Worm (Caenorhabditis elegans) whole organism, early embryonic: Measurements from ENCODE around the gene cku-70.

Experiments
- B0310.2 ChIP-seq: sonication (generic microtip); optimal IDR thresholded peaks from 2 replicates; lab custom pipeline; 2016; ENCODE audit warnings: mild to moderate bottlenecking, missing genetic modification characterization, missing compliant biosample characterization
- F13C5.2 ChIP-seq: sonication (generic microtip); optimal IDR thresholded peaks from 2 replicates; lab custom pipeline; 2017; ENCODE audit warnings: mild to moderate bottlenecking, missing genetic modification characterization, inconsistent platforms, missing compliant biosample characterization
- aly-1 ChIP-seq: sonication (generic microtip); optimal IDR thresholded peaks from 2 replicates; lab custom pipeline; 2016; ENCODE audit warnings: missing genetic modification characterization, missing compliant biosample characterization
- ama-1 ChIP-seq: fragments of 150-350 bp; optimal IDR thresholded peaks from 2 replicates; lab custom pipeline; 2014
- ceh-13 ChIP-seq: fragments of 200-800 bp; sonication (Bioruptor generic); optimal IDR thresholded peaks from 2 replicates; lab custom pipeline; 2018; ENCODE audit warnings: mild to moderate bottlenecking, missing genetic modification characterization, missing compliant biosample characterization
- ceh-36 ChIP-seq: sonication (generic microtip); optimal IDR thresholded peaks from 2 replicates; lab custom pipeline; 2016; ENCODE audit warnings: missing genetic modification characterization, inconsistent platforms, missing compliant biosample characterization
- ets-7 ChIP-seq: sonication (generic microtip); optimal IDR thresholded peaks from 2 replicates; lab custom pipeline; 2016; ENCODE audit warnings: missing genotype, missing genetic modification characterization, missing compliant biosample characterization
- flt-1 ChIP-seq: fragments of 200-800 bp; sonication (Bioruptor generic); IDR thresholded peaks from 2 replicates; pipeline ENCODE4 v1.3.6; 2022; ENCODE audit warnings: missing genetic modification characterization, missing compliant biosample characterization
- hmbx-1 ChIP-seq: sonication (generic microtip); optimal IDR thresholded peaks from 2 replicates; lab custom pipeline; 2016; ENCODE audit warnings: mild to moderate bottlenecking, missing genetic modification characterization, missing compliant biosample characterization
- hmg-4 ChIP-seq: fragments of 200-800 bp; sonication (Bioruptor generic); optimal IDR thresholded peaks from 2 replicates; lab custom pipeline; 2018; ENCODE audit warnings: mild to moderate bottlenecking, missing genetic modification characterization, missing compliant biosample characterization
- hnd-1 ChIP-seq: sonication (generic microtip); optimal IDR thresholded peaks from 2 replicates; lab custom pipeline; 2016; ENCODE audit warnings: missing genetic modification characterization, missing compliant biosample characterization
- pes-1 ChIP-seq: fragments of 200-800 bp; sonication (Bioruptor generic); IDR thresholded peaks from 2 replicates; pipeline ENCODE4 v1.3.6; 2022; ENCODE audit warnings: missing genetic modification reagents, missing genetic modification characterization, missing compliant biosample characterization
- scrt-1 ChIP-seq: fragments of 200-800 bp; sonication (Bioruptor generic); IDR thresholded peaks from 2 replicates; pipeline ENCODE4 v1.3.6; 2022; ENCODE audit warnings: missing genetic modification characterization, missing compliant biosample characterization
- sea-1 ChIP-seq: fragments of 200-800 bp; sonication (Bioruptor generic); conservative IDR thresholded peaks from 2 replicates; pipeline ENCODE4 v1.3.6; 2022; ENCODE audit warnings: missing genetic modification characterization, missing compliant biosample characterization
- tbx-11 ChIP-seq: fragments of 200-800 bp; sonication (Bioruptor generic); IDR thresholded peaks from 2 replicates; pipeline ENCODE4 v1.3.6; 2022; ENCODE audit warnings: missing genetic modification characterization, missing compliant biosample characterization
- tbx-37 ChIP-seq: fragments of 200-800 bp; sonication (Bioruptor generic); conservative IDR thresholded peaks from 2 replicates; pipeline ENCODE4 v1.3.6; 2022; ENCODE audit warnings: missing genetic modification reagents, missing genetic modification characterization, missing compliant biosample characterization
- tra-4 ChIP-seq: sonication (generic microtip); optimal IDR thresholded peaks from 2 replicates; lab custom pipeline; 2017; ENCODE audit warnings: missing genetic modification characterization, missing compliant biosample characterization

Gene cku-70

DNA sequence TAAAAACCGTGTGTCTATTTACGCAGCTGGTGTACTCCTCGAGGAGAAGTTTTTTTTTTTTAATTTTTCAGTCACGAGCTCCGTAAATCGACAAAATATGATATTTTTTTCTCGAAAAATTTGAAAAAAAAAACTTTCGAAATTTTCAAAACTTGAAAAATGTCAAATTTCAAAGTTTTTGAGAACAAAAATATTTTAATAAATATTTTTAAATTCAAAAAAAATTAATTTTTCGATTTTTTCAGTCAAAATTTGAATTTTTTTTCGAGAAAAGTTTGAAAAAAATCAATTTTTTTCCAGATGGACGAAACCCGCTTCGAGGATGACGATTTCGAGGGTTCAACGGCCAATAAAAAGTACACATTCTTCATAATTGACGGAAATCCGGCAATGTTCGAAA, at the start of gene cku-70:
Gene cku-70, plus strand, starts transcription at position 301 of the 400 bp plus-strand sequence.
- TF ChIP-seq F13C5.2 (tag; lab: Kevin White, UChicago), result no peak
- no peak for TF ChIP-seq sea-1
- TF ChIP-seq tbx-37 (GFP tag; lab: Robert Waterston, UW), result no peak
- TF ChIP-seq tbx-11 (GFP tag; lab: Robert Waterston, UW), result no peak
- no peak for TF ChIP-seq hmbx-1
- TF ChIP-seq B0310.2 (tag; lab: Kevin White, UChicago), result no peak
- no peak for TF ChIP-seq ets-7
- no peak for TF ChIP-seq hmg-4 (GFP tag; lab: Kevin White, UChicago)
- TF ChIP-seq aly-1 (tag; lab: Kevin White, UChicago), result no peak
- no peak for TF ChIP-seq ama-1
- no peak for TF ChIP-seq hnd-1 (tag; lab: Kevin White, UChicago)
- no peak for TF ChIP-seq pes-1 (GFP tag; lab: Robert Waterston, UW)
- no peak for TF ChIP-seq ceh-13 (GFP tag; lab: Kevin White, UChicago)
- TF ChIP-seq ceh-36 (tag; lab: Kevin White, UChicago), result no peak
- TF ChIP-seq tra-4 (tag; lab: Kevin White, UChicago), result no peak
- no peak for TF ChIP-seq flt-1 (GFP tag; lab: Robert Waterston, UW)
- TF ChIP-seq scrt-1 (GFP tag; lab: Robert Waterston, UW), result no peak

DNA sequence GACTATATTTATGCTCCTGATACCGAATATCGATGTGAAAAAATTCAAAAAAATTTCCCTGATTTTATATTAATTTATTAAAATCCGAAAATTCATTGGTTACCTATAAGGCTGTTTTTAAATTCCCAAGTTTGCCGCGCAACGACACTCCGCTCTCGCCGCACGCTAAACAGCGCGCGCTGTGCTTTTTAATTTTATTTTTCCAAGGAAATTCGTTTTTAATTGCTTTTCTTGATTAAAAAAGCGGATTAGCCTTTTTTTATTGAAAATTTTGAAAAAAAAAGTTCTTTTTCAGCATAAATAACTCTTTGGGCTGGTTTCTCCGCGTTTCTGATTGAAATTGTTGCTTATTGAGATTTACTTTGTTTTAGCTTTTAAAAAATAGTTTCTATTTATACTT, 47.3 kb upstream of the cku-70 start:
- TF ChIP-seq tra-4 (tag; lab: Kevin White, UChicago) (no peak), ceh-36 (tag; lab: Kevin White, UChicago) (no peak), B0310.2 (tag; lab: Kevin White, UChicago) (no peak), hnd-1 (tag; lab: Kevin White, UChicago) (no peak), tbx-11 (GFP tag; lab: Robert Waterston, UW) (no peak), sea-1 (no peak), ama-1 (no peak), F13C5.2 (tag; lab: Kevin White, UChicago) (no peak), tbx-37 (GFP tag; lab: Robert Waterston, UW) (no peak), scrt-1 (GFP tag; lab: Robert Waterston, UW) (no peak), hmbx-1 (no peak), flt-1 (GFP tag; lab: Robert Waterston, UW) (no peak), pes-1 (GFP tag; lab: Robert Waterston, UW) (no peak), hmg-4 (GFP tag; lab: Kevin White, UChicago) (no peak), ets-7 (no peak), aly-1 (tag; lab: Kevin White, UChicago) (no peak), ceh-13 (GFP tag; lab: Kevin White, UChicago) (no peak)

DNA sequence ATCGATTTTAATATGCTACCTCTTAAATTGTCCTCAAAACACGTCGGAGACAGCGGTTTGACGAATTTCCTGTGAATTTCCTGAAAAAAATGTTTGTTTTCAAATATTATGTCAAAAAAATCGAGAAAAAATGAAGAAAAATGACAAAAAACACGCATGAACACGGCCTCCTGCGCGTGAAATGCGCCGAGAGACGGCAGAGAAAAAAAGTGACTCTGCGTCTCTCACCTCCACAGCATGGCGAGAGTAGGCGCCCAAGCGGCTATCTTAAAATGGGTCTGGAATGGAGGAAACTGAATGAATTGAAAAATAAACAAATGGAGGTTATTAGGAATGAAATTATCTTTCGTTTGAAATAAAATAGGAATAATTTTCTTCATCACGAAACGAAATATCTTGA, 43.9 kb upstream of the cku-70 start:
- TF ChIP-seq tbx-37 (GFP tag; lab: Robert Waterston, UW) (no peak), B0310.2 (tag; lab: Kevin White, UChicago) (no peak), flt-1 (GFP tag; lab: Robert Waterston, UW) (0 out of 2 replicates have a peak, but pooled peaks have one; percentile 20), scrt-1 (GFP tag; lab: Robert Waterston, UW) (peak; percentile 61; the same call in 1 of the 2 replicates), F13C5.2 (tag; lab: Kevin White, UChicago) (peak; percentile 36), pes-1 (GFP tag; lab: Robert Waterston, UW) (0 out of 2 replicates have a peak, but pooled peaks have one; percentile 44), hmg-4 (GFP tag; lab: Kevin White, UChicago) (peak; percentile 14), sea-1 (0 out of 2 replicates have a peak, but pooled peaks have one; percentile 43)

DNA sequence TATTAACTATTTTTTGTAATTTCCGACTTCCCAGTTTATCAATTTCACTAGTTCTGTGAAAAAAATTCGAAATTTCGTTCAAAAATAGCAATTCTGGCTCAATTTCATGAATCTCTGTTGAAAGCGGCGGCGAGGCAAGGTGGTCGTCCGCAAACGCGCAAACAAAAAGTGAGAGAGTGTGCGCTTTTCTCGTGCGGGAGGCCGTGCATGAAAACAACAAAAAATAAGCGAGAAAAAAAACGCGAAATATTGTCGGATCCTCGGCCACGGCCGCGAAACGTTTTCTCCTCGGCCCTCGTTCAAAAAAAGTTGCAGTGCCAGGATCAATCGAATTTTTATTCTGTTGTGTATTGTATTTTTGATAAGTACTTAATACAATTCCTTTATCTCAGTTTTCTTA, 41.9 kb upstream of the cku-70 start:
- TF ChIP-seq pes-1 (GFP tag; lab: Robert Waterston, UW), result peak; percentile 50; the same call in 1 of the 2 replicates
- no peak for TF ChIP-seq B0310.2 (tag; lab: Kevin White, UChicago)
- no peak for TF ChIP-seq hmbx-1
- TF ChIP-seq ceh-36 (tag; lab: Kevin White, UChicago), result no peak
- TF ChIP-seq tra-4 (tag; lab: Kevin White, UChicago), result no peak
- TF ChIP-seq ceh-13 (GFP tag; lab: Kevin White, UChicago), result no peak
- TF ChIP-seq tbx-11 (GFP tag; lab: Robert Waterston, UW), result no peak
- no peak for TF ChIP-seq ets-7
- no peak for TF ChIP-seq flt-1 (GFP tag; lab: Robert Waterston, UW)
- TF ChIP-seq F13C5.2 (tag; lab: Kevin White, UChicago), result no peak
- peak; percentile 55; the same call in 1 of the 2 replicates for TF ChIP-seq scrt-1 (GFP tag; lab: Robert Waterston, UW)
- TF ChIP-seq tbx-37 (GFP tag; lab: Robert Waterston, UW), result no peak

DNA sequence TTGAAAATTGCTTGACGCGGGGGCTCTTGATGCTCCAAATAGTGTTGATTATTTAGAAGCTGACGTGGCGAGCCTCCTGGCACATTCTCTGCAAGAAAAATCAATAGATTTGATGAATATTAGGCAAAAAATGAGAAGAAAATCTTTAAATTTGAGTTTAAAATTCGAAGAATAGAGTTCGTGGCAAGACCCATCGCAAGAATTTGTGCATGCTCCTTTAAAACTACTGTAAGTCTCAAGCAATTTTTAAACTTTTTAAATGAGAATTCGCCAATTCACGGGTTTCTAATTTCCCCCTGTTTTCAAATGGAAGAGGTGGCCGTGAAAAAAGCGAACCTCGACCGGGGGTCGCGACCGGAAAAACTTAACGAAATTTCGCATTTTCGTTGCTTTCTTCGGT, 40.8 kb upstream of the cku-70 start:
- TF ChIP-seq hmbx-1 (no peak), ceh-13 (GFP tag; lab: Kevin White, UChicago) (no peak), pes-1 (GFP tag; lab: Robert Waterston, UW) (no peak), flt-1 (GFP tag; lab: Robert Waterston, UW) (no peak)

DNA sequence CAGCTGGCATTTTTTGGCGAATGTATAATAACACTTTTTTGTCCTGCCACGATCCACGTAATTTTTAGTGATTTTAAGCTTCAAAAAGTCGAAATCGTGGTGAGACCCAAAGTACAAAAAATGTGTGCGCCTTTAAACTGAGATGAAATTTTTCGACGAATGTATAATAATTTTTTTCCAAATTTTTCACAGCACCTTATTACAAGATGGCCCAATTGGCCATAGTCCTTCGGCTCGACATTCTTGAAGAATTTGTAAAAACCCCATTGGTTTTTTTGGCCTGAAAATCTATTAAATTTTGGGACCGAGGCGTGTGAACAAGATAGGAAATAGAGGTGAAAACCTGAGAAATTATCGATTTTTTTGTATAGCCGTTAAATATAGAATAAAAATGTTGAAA, 38.7 kb upstream of the cku-70 start:
- no peak for TF ChIP-seq tbx-37 (GFP tag; lab: Robert Waterston, UW)
- TF ChIP-seq ceh-36 (tag; lab: Kevin White, UChicago), result no peak
- TF ChIP-seq F13C5.2 (tag; lab: Kevin White, UChicago), result no peak
- no peak for TF ChIP-seq scrt-1 (GFP tag; lab: Robert Waterston, UW)
- no peak for TF ChIP-seq sea-1
- no peak for TF ChIP-seq pes-1 (GFP tag; lab: Robert Waterston, UW)
- no peak for TF ChIP-seq flt-1 (GFP tag; lab: Robert Waterston, UW)
- no peak for TF ChIP-seq ets-7
- no peak for TF ChIP-seq hnd-1 (tag; lab: Kevin White, UChicago)
- no peak for TF ChIP-seq hmg-4 (GFP tag; lab: Kevin White, UChicago)
- TF ChIP-seq hmbx-1, result no peak
- TF ChIP-seq tbx-11 (GFP tag; lab: Robert Waterston, UW), result no peak

DNA sequence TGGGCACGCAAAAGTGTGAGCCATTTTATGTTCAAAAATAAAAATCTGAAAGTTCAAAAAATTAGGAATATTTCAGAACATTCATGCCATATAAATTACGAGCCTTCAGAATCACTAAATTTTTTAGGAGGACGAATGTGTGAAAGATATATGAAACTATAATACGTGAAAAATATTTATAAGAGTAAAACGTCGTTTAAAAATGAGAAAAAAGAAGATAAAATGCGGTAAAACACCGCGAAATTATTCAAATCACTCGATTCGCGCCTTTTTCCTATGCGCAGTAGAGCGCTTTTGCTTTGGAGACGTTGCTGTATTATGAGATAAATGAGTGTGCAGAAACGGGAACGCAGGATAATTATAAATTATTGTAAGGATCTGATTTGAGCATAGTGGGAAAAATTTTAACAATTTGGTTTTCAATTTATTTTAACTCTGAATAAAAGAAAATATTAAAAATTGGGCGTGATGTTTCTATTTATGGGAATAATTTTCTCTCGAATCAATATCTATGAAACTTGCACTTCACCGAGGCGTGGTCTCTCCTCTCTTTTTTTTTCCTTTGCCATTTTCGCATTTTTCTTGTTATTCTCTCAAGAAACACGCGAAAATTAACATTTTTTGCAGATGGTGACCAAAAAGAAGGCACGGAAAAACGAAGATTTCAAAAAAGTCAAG, 35.3 kb upstream of the cku-70 start, which contains the start of the genes sup-35 and Y48A6C.4:
Gene sup-35, minus strand, starts transcription at position 51 of the 678 bp plus-strand sequence.
Gene Y48A6C.4, plus strand, starts transcription at position 628 of the 678 bp plus-strand sequence.
- peak; percentile 63 for TF ChIP-seq ets-7
- TF ChIP-seq aly-1 (tag; lab: Kevin White, UChicago), result no peak
- TF ChIP-seq tbx-37 (GFP tag; lab: Robert Waterston, UW), result 0 out of 2 replicates have a peak, but pooled peaks have one; percentile 4
- TF ChIP-seq pes-1 (GFP tag; lab: Robert Waterston, UW), result peak; percentile 60
- peak; percentile 77 for TF ChIP-seq F13C5.2 (tag; lab: Kevin White, UChicago)
- TF ChIP-seq tra-4 (tag; lab: Kevin White, UChicago), result no peak
- no peak for TF ChIP-seq tbx-11 (GFP tag; lab: Robert Waterston, UW)
- TF ChIP-seq ceh-13 (GFP tag; lab: Kevin White, UChicago), result peak; percentile 40
- TF ChIP-seq flt-1 (GFP tag; lab: Robert Waterston, UW), result no peak
- no peak for TF ChIP-seq sea-1
- TF ChIP-seq scrt-1 (GFP tag; lab: Robert Waterston, UW), result no peak
- peak; percentile 24 for TF ChIP-seq hnd-1 (tag; lab: Kevin White, UChicago)
- TF ChIP-seq hmg-4 (GFP tag; lab: Kevin White, UChicago), result no peak
- TF ChIP-seq ceh-36 (tag; lab: Kevin White, UChicago), result no peak
- peak; percentile 62 for TF ChIP-seq B0310.2 (tag; lab: Kevin White, UChicago)
- TF ChIP-seq ama-1, result no peak
- no peak for TF ChIP-seq hmbx-1
